Worm (Caenorhabditis elegans): ENCODE measurements around the gene npp-21.

Gene npp-21

DNA sequence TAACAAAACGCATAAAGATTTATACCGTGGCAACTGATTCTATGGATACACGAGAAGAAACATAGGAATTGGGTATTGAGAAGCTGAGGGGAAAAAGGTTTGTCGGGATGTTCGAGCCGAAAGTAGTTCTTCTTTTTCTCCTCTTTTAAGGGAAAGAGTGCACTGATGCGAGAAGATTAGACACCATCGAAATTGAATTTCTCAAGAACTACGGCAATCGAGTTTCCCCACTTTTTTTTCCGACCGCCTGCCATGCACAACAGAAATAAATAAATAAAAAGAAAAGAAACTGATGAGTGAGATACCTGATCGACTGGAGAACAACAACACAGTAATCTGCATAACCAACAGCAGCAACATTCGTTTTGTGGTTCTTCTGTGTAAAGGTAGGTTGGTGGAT is 5.2 kb upstream of the npp-21 start:
- peak; percentile 84 for TF ChIP-seq ces-1 (GFP tag; optimal IDR thresholded peaks at IDR 0.05)
- no peak for TF ChIP-seq nhr-28 (tag; optimal IDR thresholded peaks at IDR 0.05)

- TF ChIP-seq nhr-76 (tag; optimal IDR thresholded peaks at IDR 0.05), result no peak
- no peak for TF ChIP-seq tbx-8 (GFP tag; optimal IDR thresholded peaks at IDR 0.05)
- no peak for TF ChIP-seq snpc-4 (tag; optimal IDR thresholded peaks at IDR 0.05)
- no peak for TF ChIP-seq zip-8 (tag; optimal IDR thresholded peaks at IDR 0.05)
- TF ChIP-seq unc-62 (GFP tag; optimal IDR thresholded peaks at IDR 0.05), result no peak
- TF ChIP-seq ces-1 (GFP tag; optimal IDR thresholded peaks at IDR 0.05), result no peak
- no peak for TF ChIP-seq ceh-83 (GFP tag; optimal IDR thresholded peaks at IDR 0.05)
- TF ChIP-seq nhr-237 (tag; optimal IDR thresholded peaks at IDR 0.05), result no peak
- no peak for TF ChIP-seq M03D4.4 (tag; optimal IDR thresholded peaks at IDR 0.05)
- TF ChIP-seq ham-2 (GFP tag; optimal IDR thresholded peaks at IDR 0.05), result no peak
- no peak for TF ChIP-seq lsy-2 (tag; optimal IDR thresholded peaks at IDR 0.05)
Measured at ce11 chrII:7594812-7595211, 4.6 kb upstream of the npp-21 start, which contains the start of gene syd-1. Gene syd-1, minus strand, starts transcription at chrII:7594912.

DNA sequence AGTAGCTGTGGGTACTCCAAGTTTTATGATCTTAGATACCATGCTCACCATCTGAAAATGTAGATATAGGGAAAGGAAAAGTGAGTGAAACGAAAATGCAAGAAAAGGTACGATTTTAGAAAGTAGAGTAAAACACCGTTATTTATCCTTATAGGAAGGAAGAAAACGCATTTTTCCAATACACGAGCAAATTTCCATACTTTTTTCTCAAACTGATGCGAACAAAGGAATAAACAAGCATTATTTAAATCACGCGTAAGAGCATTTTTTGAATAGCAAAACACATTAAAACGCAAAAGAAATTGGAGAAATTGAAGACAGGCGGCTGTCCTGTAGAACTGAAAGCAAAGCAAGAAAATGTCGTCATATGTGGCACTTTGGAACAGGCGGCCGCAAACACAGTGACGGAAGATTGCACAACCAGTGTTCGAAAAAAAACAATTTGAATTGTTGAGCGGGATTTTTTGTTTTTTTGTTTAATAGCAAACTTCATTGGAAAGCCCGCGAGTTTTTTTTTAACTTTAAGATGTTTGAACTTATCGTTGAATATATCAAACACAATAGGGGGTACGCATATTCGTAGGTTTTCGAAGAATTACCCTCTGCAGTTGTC is 649 bp upstream of the npp-21 start, which contains the start of gene pgam-5:
TSS of gene pgam-5 (minus strand) at position 51 of the 613 bp plus-strand sequence.
- TF ChIP-seq ceh-43 (GFP tag; optimal IDR thresholded peaks at IDR 0.05) (no peak), sptf-1 (tag; optimal IDR thresholded peaks at IDR 0.05) (no peak), zip-8 (tag; optimal IDR thresholded peaks at IDR 0.05) (no peak), nhr-76 (tag; optimal IDR thresholded peaks at IDR 0.05) (no peak), blmp-1 (tag; optimal IDR thresholded peaks at IDR 0.05) (no peak), ceh-83 (GFP tag; optimal IDR thresholded peaks at IDR 0.05) (no peak), ham-2 (GFP tag; optimal IDR thresholded peaks at IDR 0.05) (no peak), M03D4.4 (tag; optimal IDR thresholded peaks at IDR 0.05) (no peak), lin-32 (GFP tag; optimal IDR thresholded peaks at IDR 0.05) (no peak), ceh-39 (tag; optimal IDR thresholded peaks at IDR 0.05) (no peak), nhr-237 (tag; optimal IDR thresholded peaks at IDR 0.05) (no peak), unc-120 (tag; optimal IDR thresholded peaks at IDR 0.05; ENCODE audit: poor library complexity, severe bottlenecking) (no peak), unc-39 (tag; optimal IDR thresholded peaks at IDR 0.05) (no peak), ces-1 (GFP tag; optimal IDR thresholded peaks at IDR 0.05) (no peak), elt-3 (tag; optimal IDR thresholded peaks at IDR 0.05) (no peak), nhr-2 (tag; optimal IDR thresholded peaks at IDR 0.05) (no peak), nhr-28 (tag; optimal IDR thresholded peaks at IDR 0.05) (no peak)

DNA sequence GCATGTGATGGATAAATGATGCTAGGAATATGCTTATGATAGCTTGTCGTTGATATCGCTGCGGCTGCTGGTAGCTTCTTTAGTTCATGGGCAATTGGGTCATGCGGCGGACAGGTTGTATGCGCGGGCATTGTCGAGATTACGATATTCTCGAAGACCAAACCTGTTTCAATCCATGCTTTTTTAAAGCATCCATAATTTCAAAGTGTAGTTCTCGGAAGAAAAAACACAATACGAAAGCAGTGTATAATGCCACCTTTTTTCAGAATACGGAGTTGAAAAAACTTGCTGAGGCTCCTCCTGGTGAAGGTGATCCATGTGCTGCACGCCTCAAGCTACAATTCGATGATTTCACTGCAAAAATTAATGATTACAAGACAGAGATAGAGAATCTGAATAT is 5.8 kb downstream of the npp-21 start, which contains the start of gene osm-8:
TSS of gene osm-8 (minus strand) at position 101 of the 400 bp plus-strand sequence.
- TF ChIP-seq drap-1 (GFP tag; optimal IDR thresholded peaks at IDR 0.05) (no peak), elt-1 (tag; optimal IDR thresholded peaks at IDR 0.05; ENCODE audit: borderline replicate concordance, insufficient read depth) (no peak), zip-8 (tag; optimal IDR thresholded peaks at IDR 0.05) (no peak), hlh-1 (tag; optimal IDR thresholded peaks at IDR 0.05) (no peak), unc-120 (tag; optimal IDR thresholded peaks at IDR 0.05; ENCODE audit: poor library complexity, severe bottlenecking) (no peak), unc-39 (tag; optimal IDR thresholded peaks at IDR 0.05) (no peak), nhr-237 (tag; optimal IDR thresholded peaks at IDR 0.05) (no peak), lin-13 (tag; optimal IDR thresholded peaks at IDR 0.05) (no peak), elt-3 (tag; optimal IDR thresholded peaks at IDR 0.05) (no peak), ceh-39 (tag; optimal IDR thresholded peaks at IDR 0.05) (no peak), mab-5 (tag; optimal IDR thresholded peaks at IDR 0.05) (no peak), snpc-4 (tag; optimal IDR thresholded peaks at IDR 0.05) (no peak), cnd-1 (tag; optimal IDR thresholded peaks at IDR 0.05) (no peak), M03D4.4 (tag; optimal IDR thresholded peaks at IDR 0.05) (no peak)

- no peak for TF ChIP-seq unc-39 (tag; optimal IDR thresholded peaks at IDR 0.05)
- TF ChIP-seq ceh-43 (GFP tag; optimal IDR thresholded peaks at IDR 0.05), result no peak
- TF ChIP-seq sptf-1 (tag; optimal IDR thresholded peaks at IDR 0.05), result no peak
- no peak for TF ChIP-seq lin-32 (GFP tag; optimal IDR thresholded peaks at IDR 0.05)
- TF ChIP-seq nhr-2 (tag; optimal IDR thresholded peaks at IDR 0.05), result no peak
- no peak for TF ChIP-seq M03D4.4 (tag; optimal IDR thresholded peaks at IDR 0.05)
- no peak for TF ChIP-seq drap-1 (GFP tag; optimal IDR thresholded peaks at IDR 0.05)
- TF ChIP-seq cnd-1 (tag; optimal IDR thresholded peaks at IDR 0.05), result no peak
- no peak for TF ChIP-seq ham-2 (GFP tag; optimal IDR thresholded peaks at IDR 0.05)
- TF ChIP-seq snpc-4 (tag; optimal IDR thresholded peaks at IDR 0.05), result no peak
- TF ChIP-seq zip-8 (tag; optimal IDR thresholded peaks at IDR 0.05), result no peak
- TF ChIP-seq pha-4 (tag; optimal IDR thresholded peaks at IDR 0.05), result no peak
- TF ChIP-seq nhr-12 (tag; optimal IDR thresholded peaks at IDR 0.05), result no peak
- TF ChIP-seq sem-2 (GFP tag; optimal IDR thresholded peaks at IDR 0.05), result no peak
- no peak for TF ChIP-seq ceh-83 (GFP tag; optimal IDR thresholded peaks at IDR 0.05)
- no peak for TF ChIP-seq bed-3 (GFP tag; optimal IDR thresholded peaks at IDR 0.05)
- TF ChIP-seq elt-3 (tag; optimal IDR thresholded peaks at IDR 0.05), result no peak
- no peak for TF ChIP-seq ztf-11 (tag; optimal IDR thresholded peaks at IDR 0.05)
- TF ChIP-seq elt-1 (tag; optimal IDR thresholded peaks at IDR 0.05; ENCODE audit: borderline replicate concordance, insufficient read depth), result no peak
- no peak for TF ChIP-seq ces-1 (GFP tag; optimal IDR thresholded peaks at IDR 0.05)
Measured at ce11 chrII:7607953-7608352, 8.5 kb downstream of the npp-21 start, which contains the start of gene lips-17. Gene lips-17, plus strand, starts transcription at chrII:7608253.
